Fruit fly (Drosophila melanogaster) whole organism, prepupa: Measurements from ENCODE around the gene CG14610.

Experiments
- Blimp-1 ChIP-seq: fragments of 200-800 bp; sonication (Bioruptor generic); optimal IDR thresholded peaks from 3 replicates; lab custom pipeline; 2017; ENCODE audit warnings: missing biosample characterization, missing genetic modification characterization, mild to moderate bottlenecking, moderate library complexity, missing genetic modification reagents
- CG10669 ChIP-seq: fragments of 200-800 bp; sonication (Bioruptor generic); optimal IDR thresholded peaks from 3 replicates; lab custom pipeline; 2018; ENCODE audit warnings: missing biosample characterization, mild to moderate bottlenecking, missing genetic modification characterization, moderate library complexity
- CG11762 ChIP-seq: fragments of 200-800 bp; sonication (Bioruptor generic); optimal IDR thresholded peaks from 3 replicates; lab custom pipeline; 2016; ENCODE audit warnings: missing biosample characterization, missing genetic modification characterization; ENCODE audit not compliant: insufficient read depth
- CG1621 ChIP-seq: fragments of 200-800 bp; sonication (Bioruptor generic); optimal IDR thresholded peaks from 3 replicates; lab custom pipeline; 2018; ENCODE audit warnings: missing biosample characterization, mild to moderate bottlenecking, missing genetic modification characterization
- CG16779 ChIP-seq: fragments of 200-800 bp; sonication (Bioruptor generic); optimal IDR thresholded peaks from 3 replicates; lab custom pipeline; 2017; ENCODE audit warnings: missing biosample characterization, mild to moderate bottlenecking, missing genetic modification characterization
- CG6163 ChIP-seq: fragments of 200-800 bp; sonication (Bioruptor generic); IDR thresholded peaks from 3 replicates; pipeline ENCODE4 v1.3.6; 2022; ENCODE audit warnings: missing biosample characterization, missing genetic modification characterization
- CG6276 ChIP-seq: fragments of 200-800 bp; sonication (Bioruptor generic); optimal IDR thresholded peaks from 2 replicates; lab custom pipeline; 2017; ENCODE audit warnings: missing biosample characterization, mild to moderate bottlenecking, missing genetic modification characterization
- CG6792 ChIP-seq: fragments of 200-800 bp; sonication (Bioruptor generic); optimal IDR thresholded peaks from 3 replicates; lab custom pipeline; 2016; ENCODE audit warnings: missing biosample characterization, missing genetic modification characterization
- CG6808 ChIP-seq: fragments of 200-800 bp; sonication (Bioruptor generic); optimal IDR thresholded peaks from 3 replicates; lab custom pipeline; 2017; ENCODE audit warnings: missing biosample characterization, missing genetic modification characterization, mild to moderate bottlenecking, moderate library complexity, missing genetic modification reagents
- CG6854 ChIP-seq: fragments of 200-800 bp; sonication (Bioruptor generic); optimal IDR thresholded peaks from 2 replicates; lab custom pipeline; 2017; ENCODE audit warnings: missing biosample characterization, mild to moderate bottlenecking, missing genetic modification characterization
- CG7368 ChIP-seq: fragments of 200-800 bp; sonication (Bioruptor generic); optimal IDR thresholded peaks from 3 replicates; lab custom pipeline; 2016; ENCODE audit warnings: missing biosample characterization, missing genetic modification characterization
- CG8119 ChIP-seq: fragments of 200-800 bp; sonication (Bioruptor generic); IDR thresholded peaks from 3 replicates; pipeline ENCODE4 v1.3.6; 2022; ENCODE audit warnings: missing biosample characterization, missing genetic modification characterization
- CG9139 ChIP-seq: fragments of 200-800 bp; sonication (Bioruptor generic); optimal IDR thresholded peaks from 3 replicates; lab custom pipeline; 2017; ENCODE audit warnings: missing biosample characterization, mild to moderate bottlenecking, missing genetic modification characterization
- Eip78C ChIP-seq: fragments of 200-800 bp; sonication (Bioruptor generic); peaks from one replicate; lab custom pipeline; 2016; ENCODE audit warnings: missing biosample characterization, missing genetic modification characterization
- Eip93F ChIP-seq: fragments of 200-800 bp; sonication (Bioruptor generic); optimal IDR thresholded peaks from 2 replicates; lab custom pipeline; 2016; ENCODE audit warnings: missing biosample characterization, mild to moderate bottlenecking, missing genetic modification characterization
- Ets21C ChIP-seq: fragments of 200-800 bp; sonication (Bioruptor generic); optimal IDR thresholded peaks from 3 replicates; lab custom pipeline; 2016; ENCODE audit warnings: missing biosample characterization, missing genetic modification characterization
- Ets96B ChIP-seq: fragments of 200-800 bp; optimal IDR thresholded peaks from 2 replicates; lab custom pipeline; 2019; ENCODE audit warnings: missing biosample characterization, mild to moderate bottlenecking, missing genetic modification characterization, moderate library complexity
- Hr38 ChIP-seq: sonication (Bioruptor generic); optimal IDR thresholded peaks from 2 replicates; lab custom pipeline; 2016; ENCODE audit warnings: missing biosample characterization, missing genetic modification characterization
- Hr39 ChIP-seq: fragments of 200-800 bp; sonication (Bioruptor generic); optimal IDR thresholded peaks from 2 replicates; lab custom pipeline; 2016; ENCODE audit warnings: missing biosample characterization, missing genetic modification characterization
- Smox ChIP-seq: fragments of 200-800 bp; sonication (Bioruptor generic); optimal IDR thresholded peaks from 3 replicates; lab custom pipeline; 2016; ENCODE audit warnings: missing biosample characterization, missing genetic modification characterization
- Sox102F ChIP-seq: fragments of 200-800 bp; sonication (Bioruptor generic); optimal IDR thresholded peaks from 2 replicates; lab custom pipeline; 2016; ENCODE audit warnings: missing biosample characterization, mild to moderate bottlenecking, missing genetic modification characterization
- Sox14 ChIP-seq: fragments of 200-800 bp; sonication (Bioruptor generic); optimal IDR thresholded peaks from 3 replicates; lab custom pipeline; 2016; ENCODE audit warnings: missing biosample characterization, missing genetic modification characterization
- achi ChIP-seq: fragments of 200-800 bp; sonication (Bioruptor generic); optimal IDR thresholded peaks from 3 replicates; lab custom pipeline; 2016; ENCODE audit warnings: missing biosample characterization, missing genetic modification characterization
- acj6 ChIP-seq: fragments of 200-800 bp; sonication (Bioruptor generic); optimal IDR thresholded peaks from 3 replicates; lab custom pipeline; 2016; ENCODE audit warnings: missing biosample characterization, missing genetic modification characterization
- cyc ChIP-seq: fragments of 200-800 bp; sonication (Bioruptor generic); optimal IDR thresholded peaks from 3 replicates; lab custom pipeline; 2016; ENCODE audit warnings: missing biosample characterization, missing genetic modification characterization
- dac ChIP-seq: fragments of 200-800 bp; sonication (Bioruptor generic); optimal IDR thresholded peaks from 2 replicates; lab custom pipeline; 2017; ENCODE audit warnings: missing biosample characterization, mild to moderate bottlenecking, missing genetic modification characterization
- dsx ChIP-seq: fragments of 200-800 bp; optimal IDR thresholded peaks from 3 replicates; lab custom pipeline; 2019; ENCODE audit warnings: missing biosample characterization, mild to moderate bottlenecking, missing genetic modification characterization, moderate library complexity; ENCODE audit not compliant: poor library complexity, severe bottlenecking
- eg ChIP-seq: fragments of 200-800 bp; sonication (Bioruptor generic); IDR thresholded peaks from 3 replicates; pipeline ENCODE4 v1.3.6; 2022; ENCODE audit warnings: missing biosample characterization, missing genetic modification characterization
- esn ChIP-seq: fragments of 200-800 bp; sonication (Bioruptor generic); optimal IDR thresholded peaks from 2 replicates; lab custom pipeline; 2016; ENCODE audit warnings: missing biosample characterization, mild to moderate bottlenecking, missing genetic modification characterization, moderate library complexity
- fd59A ChIP-seq: fragments of 200-800 bp; sonication (Bioruptor generic); optimal IDR thresholded peaks from 2 replicates; lab custom pipeline; 2017; ENCODE audit warnings: missing biosample characterization, mild to moderate bottlenecking, missing genetic modification characterization, missing genetic modification reagents
- lz ChIP-seq: fragments of 200-800 bp; sonication (Bioruptor generic); optimal IDR thresholded peaks from 3 replicates; lab custom pipeline; 2016; ENCODE audit warnings: missing biosample characterization, missing genetic modification characterization
- net ChIP-seq: fragments of 200-800 bp; sonication (Bioruptor generic); optimal IDR thresholded peaks from 3 replicates; lab custom pipeline; 2016; ENCODE audit warnings: missing biosample characterization, missing genetic modification characterization
- pdm3 ChIP-seq: fragments of 200-800 bp; sonication (Bioruptor generic); optimal IDR thresholded peaks from 3 replicates; lab custom pipeline; 2016; ENCODE audit warnings: missing biosample characterization, missing genetic modification characterization
- salr ChIP-seq, 2 experiments: fragments of 200-800 bp; sonication (Bioruptor generic); optimal IDR thresholded peaks; 3 replicates each; lab custom pipeline; 2016 to 2018; ENCODE audit warnings: missing biosample characterization in 2 of 2, missing genetic modification characterization in 2 of 2, mild to moderate bottlenecking in 1 of 2
- ss ChIP-seq, 2 experiments: fragments of 200-800 bp; sonication (Bioruptor generic); optimal IDR thresholded peaks; 2 replicates in 1 of 2; 3 replicates in 1 of 2; lab custom pipeline; 2017 to 2018; ENCODE audit warnings: mild to moderate bottlenecking in 2 of 2, missing biosample characterization in 2 of 2, missing genetic modification characterization in 2 of 2, moderate library complexity in 1 of 2
- svp ChIP-seq: fragments of 200-800 bp; sonication (Bioruptor generic); peaks from one replicate; lab custom pipeline; 2016; ENCODE audit warnings: missing biosample characterization, missing genetic modification characterization
- topi ChIP-seq: fragments of 200-800 bp; sonication (Bioruptor generic); optimal IDR thresholded peaks from 3 replicates; lab custom pipeline; 2016; ENCODE audit warnings: missing biosample characterization, missing genetic modification characterization
- vri ChIP-seq: fragments of 200-800 bp; sonication (Bioruptor generic); optimal IDR thresholded peaks from 3 replicates; lab custom pipeline; 2016; ENCODE audit warnings: missing biosample characterization, mild to moderate bottlenecking, missing genetic modification characterization

Gene CG14610

DNA sequence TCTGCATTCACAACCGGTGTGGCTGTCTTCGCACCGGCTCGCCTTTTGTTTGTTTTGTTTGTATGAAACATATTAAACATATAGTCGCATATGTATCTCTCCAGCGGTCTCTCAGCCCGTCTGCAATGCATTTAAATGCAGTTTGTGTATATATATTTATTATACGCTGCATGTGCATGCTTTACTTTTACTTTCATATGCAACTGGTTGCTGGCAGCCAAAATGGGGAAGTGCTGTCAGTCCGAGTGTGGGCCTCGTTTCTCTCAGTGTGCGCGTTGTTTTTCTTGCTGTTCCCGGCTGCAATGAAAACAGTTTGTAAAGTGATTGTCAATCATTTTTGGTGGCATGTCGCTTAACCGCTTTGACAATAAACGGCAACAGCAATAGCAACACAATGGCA is 15.5 kb upstream of the CG14610 start:
- TF ChIP-seq Smox (GFP tag; lab: Kevin White, UChicago) (peak; percentile 3), CG6163 (GFP tag; lab: Robert Waterston, UW) (no peak), ss (GFP tag; optimal IDR thresholded peaks at IDR 0.05; lab: Kevin White, UChicago) (peak in 1 of 2 experiments; percentile 3), Blimp-1 (GFP tag; lab: Kevin White, UChicago) (peak; percentile 91), CG16779 (tag; lab: Kevin White, UChicago) (no peak), CG6808 (GFP tag; lab: Kevin White, UChicago) (peak; percentile 25), fd59A (GFP tag; lab: Kevin White, UChicago) (no peak), CG10669 (GFP tag; lab: Kevin White, UChicago) (no peak), CG7368 (GFP tag; lab: Kevin White, UChicago) (no peak), eg (GFP tag; lab: Robert Waterston, UW) (0 out of 3 replicates have a peak, but pooled peaks have one; percentile 34), Eip78C (GFP tag; lab: Kevin White, UChicago) (peak; percentile 58), Eip93F (GFP tag; lab: Kevin White, UChicago) (no peak), net (GFP tag; lab: Kevin White, UChicago) (no peak), dsx (GFP tag; lab: Kevin White, UChicago) (peak; percentile 4), CG6276 (GFP tag; lab: Kevin White, UChicago) (peak; percentile 1), CG9139 (GFP tag; lab: Kevin White, UChicago) (no peak)

DNA sequence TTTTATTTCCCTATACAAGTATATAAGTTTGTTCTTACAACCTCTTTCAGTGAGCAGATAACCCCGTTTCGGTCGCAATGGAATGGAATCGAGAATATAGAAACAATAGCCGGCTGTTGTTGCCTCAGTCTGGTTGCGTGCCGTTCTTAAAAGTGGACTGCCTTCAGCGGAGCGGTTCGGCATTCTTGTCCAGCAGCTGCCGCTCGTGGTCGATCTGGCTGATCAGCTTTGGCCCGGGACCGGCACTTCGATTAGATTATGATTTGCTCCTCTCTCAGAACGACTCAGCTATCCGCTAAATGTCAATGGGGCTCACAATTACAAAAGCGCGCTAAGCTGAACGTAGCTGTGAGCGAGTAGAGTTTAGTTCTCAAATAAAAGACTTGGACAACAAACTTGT is 13.0 kb upstream of the CG14610 start:
- TF ChIP-seq vri (GFP tag; lab: Kevin White, UChicago) (no peak), salr (GFP tag; optimal IDR thresholded peaks at IDR 0.05; lab: Kevin White, UChicago) (no peak), CG1621 (no peak), CG9139 (GFP tag; lab: Kevin White, UChicago) (no peak), CG6276 (GFP tag; lab: Kevin White, UChicago) (no peak), CG6163 (GFP tag; lab: Robert Waterston, UW) (no peak)

DNA sequence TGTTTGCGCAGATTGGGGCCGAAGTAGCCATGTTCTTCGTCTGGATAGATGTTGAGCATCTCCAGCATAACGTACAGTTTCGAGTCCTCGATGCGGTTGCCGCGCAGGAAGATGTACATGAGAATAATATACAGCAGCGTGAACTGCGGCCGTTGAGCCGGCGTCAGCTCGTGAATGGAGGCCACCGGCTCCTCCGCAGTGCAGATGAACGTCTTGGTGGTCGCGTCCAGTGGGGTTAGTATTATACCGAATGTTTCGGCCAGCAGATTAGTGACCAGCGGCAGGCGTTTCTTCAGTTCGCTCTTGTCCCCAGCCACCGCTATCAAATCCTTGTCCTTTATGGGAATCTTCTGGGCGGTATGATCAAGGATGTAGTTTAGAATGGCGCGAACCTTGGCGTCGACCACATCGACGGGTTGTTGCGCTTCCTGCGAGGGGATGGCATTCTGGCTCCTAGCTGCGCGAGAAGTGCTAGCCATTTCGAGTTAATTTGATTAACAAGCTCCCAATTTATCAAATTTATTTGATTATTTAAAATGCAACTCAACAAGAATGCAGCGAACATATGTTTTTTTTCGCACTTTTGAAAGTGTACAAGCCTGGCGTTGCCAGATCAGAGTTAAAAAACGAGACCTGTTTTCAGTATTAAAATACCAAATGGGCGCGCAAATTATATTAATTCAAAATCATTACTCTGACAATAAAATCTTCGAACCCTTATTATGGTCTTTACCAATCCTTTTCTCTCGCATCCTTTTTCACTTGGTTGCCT is 10.7 kb upstream of the CG14610 start, which contains the start of gene MAGE:
MAGE (minus strand) TSS at position 595 of the 772 bp plus-strand sequence.
- TF ChIP-seq CG6276 (GFP tag; lab: Kevin White, UChicago) (no peak), Hr38 (GFP tag; lab: Kevin White, UChicago) (no peak), Eip78C (GFP tag; lab: Kevin White, UChicago) (no peak), esn (GFP tag; lab: Kevin White, UChicago) (no peak), CG8119 (no peak), pdm3 (GFP tag; lab: Kevin White, UChicago) (no peak), CG1621 (no peak), CG6792 (no peak), Ets21C (GFP tag; lab: Kevin White, UChicago) (no peak), CG11762 (GFP tag; lab: Kevin White, UChicago) (no peak), achi (no peak), Sox14 (GFP tag; lab: Kevin White, UChicago) (no peak), CG6808 (GFP tag; lab: Kevin White, UChicago) (no peak), Blimp-1 (GFP tag; lab: Kevin White, UChicago) (no peak)
- TF ChIP-seq, all 60 proteins: peak for 0

DNA sequence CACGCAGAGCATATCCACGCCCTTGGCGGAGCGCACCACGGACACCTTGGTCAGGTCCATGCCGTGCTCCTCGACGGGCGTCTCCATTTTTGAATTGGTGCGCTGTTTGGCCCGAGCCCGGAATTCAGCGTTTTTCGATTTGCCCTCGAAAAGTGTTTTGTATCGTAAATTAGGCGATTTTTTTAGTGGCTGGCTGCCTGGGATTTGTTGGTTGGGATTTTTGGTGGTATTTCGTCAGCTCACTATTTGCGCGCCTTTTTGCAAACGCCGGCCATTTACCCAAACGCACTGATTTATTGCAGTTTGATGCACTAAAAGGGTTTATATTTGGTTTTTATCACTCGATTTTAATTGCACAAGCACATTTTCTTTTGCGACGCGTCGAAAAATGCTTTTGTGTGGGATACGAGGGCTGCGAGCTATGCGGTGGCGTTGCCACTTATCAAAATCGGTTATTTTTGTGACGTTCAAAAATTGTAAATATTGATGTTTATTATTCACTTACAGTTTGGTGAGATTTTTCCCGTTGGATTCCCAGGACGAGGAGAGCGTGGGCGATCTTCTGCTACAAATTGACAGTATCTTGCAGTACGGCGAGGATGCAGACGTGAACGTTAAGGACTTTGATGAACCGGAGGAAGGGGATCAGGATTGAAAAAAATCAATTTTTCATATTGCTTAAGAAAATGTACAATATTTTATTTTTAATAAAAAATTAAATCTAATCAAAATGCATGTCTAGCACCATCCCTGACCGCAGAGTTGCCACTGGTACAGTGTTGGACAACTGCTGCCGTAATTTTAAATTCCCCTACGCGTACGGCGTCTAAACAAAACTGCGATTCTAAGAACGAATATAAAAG is 6.7 kb upstream of the CG14610 start, which contains the start of the genes gfzf and Sas-4:
gfzf (minus strand) TSS at position 425 of the 863 bp plus-strand sequence.
Sas-4 (plus strand) TSS at position 824 of the 863 bp plus-strand sequence.
- TF ChIP-seq Hr38 (GFP tag; lab: Kevin White, UChicago), result no peak
- no peak for TF ChIP-seq Ets21C (GFP tag; lab: Kevin White, UChicago)
- no peak for TF ChIP-seq Sox102F (GFP tag; lab: Kevin White, UChicago)
- peak in 1 of 2 experiments; percentile 6 for TF ChIP-seq salr (GFP tag; optimal IDR thresholded peaks at IDR 0.05; lab: Kevin White, UChicago)
- TF ChIP-seq acj6 (GFP tag; lab: Kevin White, UChicago), result peak; percentile 70
- peak; percentile 71; the same call in 2 of the 3 replicates for TF ChIP-seq eg (GFP tag; lab: Robert Waterston, UW)
- no peak for TF ChIP-seq topi (GFP tag; lab: Kevin White, UChicago)
- TF ChIP-seq vri (GFP tag; lab: Kevin White, UChicago), result no peak
- peak; percentile 61 for TF ChIP-seq cyc (GFP tag; lab: Kevin White, UChicago)
- peak; percentile 76 for TF ChIP-seq Hr39 (GFP tag; lab: Kevin White, UChicago)
- no peak for TF ChIP-seq CG6792
- no peak for TF ChIP-seq net (GFP tag; lab: Kevin White, UChicago)
- no peak for TF ChIP-seq svp (GFP tag; lab: Kevin White, UChicago)
- peak; percentile 80 for TF ChIP-seq Eip78C (GFP tag; lab: Kevin White, UChicago)
- peak; percentile 21 for TF ChIP-seq Ets96B (tag; lab: Kevin White, UChicago)
- TF ChIP-seq dac (GFP tag; lab: Kevin White, UChicago), result peak; percentile 41
- TF ChIP-seq fd59A (GFP tag; lab: Kevin White, UChicago), result peak; percentile 53
- peak; percentile 14 for TF ChIP-seq CG11762 (GFP tag; lab: Kevin White, UChicago)
- no peak for TF ChIP-seq CG6854 (GFP tag; lab: Kevin White, UChicago)
- TF ChIP-seq lz (GFP tag; lab: Kevin White, UChicago), result peak; percentile 70
- no peak for TF ChIP-seq CG16779 (tag; lab: Kevin White, UChicago)
